Fruit fly (Drosophila melanogaster) whole organism, embryonic: Measurements from ENCODE around the gene Mlp84B.

Source experiments
- Atf6 ChIP-seq: fragments of 200-800 bp; sonication (Bioruptor generic); IDR thresholded peaks from 2 replicates; pipeline ENCODE4 v1.3.6; 2022; ENCODE audit warnings: missing biosample characterization, missing genetic modification characterization
- BEAF-32 ChIP-seq: fragments of 200-800 bp; sonication (Bioruptor generic); optimal IDR thresholded peaks from 3 replicates; lab custom pipeline; 2017; ENCODE audit warnings: missing biosample characterization, missing genetic modification characterization, mild to moderate bottlenecking, moderate library complexity, missing genetic modification reagents
- C15 ChIP-seq: fragments of 200-800 bp; sonication (Bioruptor generic); IDR thresholded peaks from 3 replicates; pipeline ENCODE4 v1.3.6; 2022; ENCODE audit warnings: missing biosample characterization, missing genetic modification characterization
- CG10147 ChIP-seq: fragments of 200-800 bp; sonication (Bioruptor generic); optimal IDR thresholded peaks from 2 replicates; lab custom pipeline; 2019; ENCODE audit warnings: missing biosample characterization, mild to moderate bottlenecking, missing genetic modification characterization, moderate library complexity
- CG1024 ChIP-seq: fragments of 200-800 bp; sonication (Bioruptor generic); IDR thresholded peaks from 2 replicates; pipeline ENCODE4 v1.3.6; 2022; ENCODE audit warnings: missing biosample characterization, missing genetic modification characterization
- CG10431 ChIP-seq: fragments of 200-800 bp; sonication (Bioruptor generic); optimal IDR thresholded peaks from 3 replicates; lab custom pipeline; 2018; ENCODE audit warnings: missing biosample characterization, mild to moderate bottlenecking, missing genetic modification characterization
- CG10462 ChIP-seq: fragments of 200-800 bp; sonication (Bioruptor generic); optimal IDR thresholded peaks from 2 replicates; lab custom pipeline; 2016; ENCODE audit warnings: missing biosample characterization, missing genetic modification characterization
- CG11247 ChIP-seq: fragments of 200-800 bp; sonication (Bioruptor generic); IDR thresholded peaks from 2 replicates; pipeline ENCODE4 v1.3.6; 2022; ENCODE audit warnings: missing biosample characterization, missing genetic modification characterization
- CG12659 ChIP-seq: fragments of 200-800 bp; sonication (Bioruptor generic); optimal IDR thresholded peaks from 3 replicates; lab custom pipeline; 2017; ENCODE audit warnings: mild to moderate bottlenecking, missing biosample characterization, missing genetic modification reagents, missing genetic modification characterization
- CG15696 ChIP-seq: fragments of 200-800 bp; sonication (Bioruptor generic); optimal IDR thresholded peaks from 2 replicates; lab custom pipeline; 2019; ENCODE audit warnings: missing biosample characterization, mild to moderate bottlenecking, missing genetic modification characterization, moderate library complexity
- CG3065 ChIP-seq: fragments of 200-800 bp; sonication (Bioruptor generic); optimal IDR thresholded peaks from 2 replicates; lab custom pipeline; 2016; ENCODE audit warnings: missing biosample characterization, missing genetic modification characterization
- CG31388 ChIP-seq: fragments of 200-800 bp; sonication (Bioruptor generic); optimal IDR thresholded peaks from 2 replicates; lab custom pipeline; 2016; ENCODE audit warnings: missing biosample characterization, missing genetic modification characterization
- CG3163 ChIP-seq: fragments of 200-800 bp; sonication (Bioruptor generic); optimal IDR thresholded peaks from 3 replicates; lab custom pipeline; 2016; ENCODE audit warnings: missing biosample characterization, missing genetic modification characterization
- CG32772 ChIP-seq: fragments of 200-800 bp; sonication (Bioruptor generic); IDR thresholded peaks from 2 replicates; pipeline ENCODE4 v1.3.6; 2022; ENCODE audit warnings: missing biosample characterization, missing genetic modification characterization
- CG3726 ChIP-seq: fragments of 200-800 bp; sonication (Bioruptor generic); IDR thresholded peaks from 3 replicates; pipeline ENCODE4, ENCODE4 v1.3.6; 2022; ENCODE audit warnings: missing biosample characterization, missing genetic modification characterization
- CG4328 ChIP-seq: fragments of 200-800 bp; sonication (Bioruptor generic); optimal IDR thresholded peaks from 3 replicates; lab custom pipeline; 2017; ENCODE audit warnings: missing biosample characterization, missing genetic modification reagents, missing genetic modification characterization
- CG4854 ChIP-seq: fragments of 200-800 bp; sonication (Bioruptor generic); optimal IDR thresholded peaks from 2 replicates; lab custom pipeline; 2016; ENCODE audit warnings: missing biosample characterization, missing genetic modification characterization, inconsistent platforms
- CG5953 ChIP-seq: fragments of 200-800 bp; sonication (Bioruptor generic); IDR thresholded peaks from 2 replicates; pipeline ENCODE4 v1.3.6; 2022; ENCODE audit warnings: missing biosample characterization, missing genetic modification characterization
- CG7745 ChIP-seq: fragments of 200-800 bp; sonication (Bioruptor generic); optimal IDR thresholded peaks from 2 replicates; lab custom pipeline; 2018; ENCODE audit warnings: missing biosample characterization, mild to moderate bottlenecking, missing genetic modification characterization, moderate library complexity
- CTCF ChIP-seq: fragments of 200-800 bp; sonication (Bioruptor generic); optimal IDR thresholded peaks from 2 replicates; lab custom pipeline; 2017; ENCODE audit warnings: missing biosample characterization, mild to moderate bottlenecking, missing genetic modification characterization, moderate library complexity
- CkIIα-i1 ChIP-seq: fragments of 200-800 bp; sonication (Bioruptor generic); IDR thresholded peaks from 2 replicates; pipeline ENCODE4 v1.3.6; 2022; ENCODE audit warnings: missing biosample characterization, missing genetic modification characterization
- Dll ChIP-seq: fragments of 200-800 bp; sonication (Bioruptor generic); IDR thresholded peaks from 4 replicates; pipeline ENCODE4 v1.3.6; 2022; ENCODE audit warnings: missing biosample characterization, missing genetic modification characterization; ENCODE audit not compliant: partially characterized antibody
- Doc2 ChIP-seq: fragments of 200-800 bp; sonication (Bioruptor generic); IDR thresholded peaks from 2 replicates; pipeline ENCODE4 v1.3.6; 2022; ENCODE audit warnings: missing biosample characterization, missing genetic modification characterization
- HLH3B ChIP-seq: fragments of 200-800 bp; sonication (Bioruptor generic); IDR thresholded peaks from 2 replicates; pipeline ENCODE4 v1.3.6; 2022; ENCODE audit warnings: missing biosample characterization, missing genetic modification characterization
- HLH4C ChIP-seq: fragments of 200-800 bp; sonication (Bioruptor generic); IDR thresholded peaks from 3 replicates; pipeline ENCODE4 v1.3.6; 2022; ENCODE audit warnings: missing biosample characterization, missing genetic modification characterization; ENCODE audit not compliant: partially characterized antibody
- Hmx ChIP-seq: fragments of 200-800 bp; sonication (Bioruptor generic); optimal IDR thresholded peaks from 2 replicates; lab custom pipeline; 2016; ENCODE audit warnings: missing biosample characterization, missing genetic modification characterization
- Max ChIP-seq: fragments of 200-800 bp; sonication (Bioruptor generic); optimal IDR thresholded peaks from 2 replicates; lab custom pipeline; 2016; ENCODE audit warnings: missing biosample characterization, mild to moderate bottlenecking, missing genetic modification characterization
- NC2α ChIP-seq: fragments of 200-800 bp; sonication (Bioruptor generic); optimal IDR thresholded peaks from 2 replicates; lab custom pipeline; 2016; ENCODE audit warnings: missing biosample characterization, missing genetic modification characterization
- Nf-YC ChIP-seq: fragments of 200-800 bp; optimal IDR thresholded peaks from 3 replicates; lab custom pipeline; 2019; ENCODE audit warnings: missing biosample characterization, mild to moderate bottlenecking, missing genetic modification characterization, moderate library complexity
- Pdp1 ChIP-seq, 2 experiments: fragments of 200-800 bp; sonication (Bioruptor generic); optimal IDR thresholded peaks; 3 replicates each; lab custom pipeline; 2016; ENCODE audit warnings: missing biosample characterization in 2 of 2, missing genetic modification characterization in 2 of 2, mild to moderate bottlenecking in 1 of 2, moderate library complexity in 1 of 2
- Side ChIP-seq: fragments of 200-800 bp; sonication (Bioruptor generic); optimal IDR thresholded peaks from 2 replicates; lab custom pipeline; 2016; ENCODE audit warnings: missing biosample characterization, missing genetic modification characterization
- Spps ChIP-seq: fragments of 200-800 bp; sonication (Bioruptor generic); optimal IDR thresholded peaks from 2 replicates; lab custom pipeline; 2018; ENCODE audit warnings: missing biosample characterization, mild to moderate bottlenecking, missing genetic modification characterization
- Sry-δ ChIP-seq: fragments of 200-800 bp; sonication (Bioruptor generic); optimal IDR thresholded peaks from 2 replicates; lab custom pipeline; 2016; ENCODE audit warnings: missing biosample characterization, missing genetic modification characterization
- ap ChIP-seq: fragments of 200-800 bp; sonication (Bioruptor generic); IDR thresholded peaks from 2 replicates; pipeline ENCODE4 v1.3.6; 2022; ENCODE audit warnings: missing biosample characterization, missing genetic modification characterization
- bcd ChIP-seq: fragments of 200-800 bp; sonication (Bioruptor generic); optimal IDR thresholded peaks from 2 replicates; lab custom pipeline; 2017; ENCODE audit warnings: missing biosample characterization, mild to moderate bottlenecking, missing genetic modification characterization
- cas ChIP-seq: fragments of 200-800 bp; sonication (Bioruptor generic); IDR thresholded peaks from 2 replicates; pipeline ENCODE4 v1.3.6; 2022; ENCODE audit warnings: missing biosample characterization, missing genetic modification characterization
- emc ChIP-seq: fragments of 200-800 bp; sonication (Bioruptor generic); optimal IDR thresholded peaks from 2 replicates; lab custom pipeline; 2016; ENCODE audit warnings: missing biosample characterization, missing genetic modification characterization
- ind ChIP-seq: fragments of 200-800 bp; sonication (Bioruptor generic); optimal IDR thresholded peaks from 3 replicates; lab custom pipeline; 2016; ENCODE audit warnings: missing biosample characterization, missing genetic modification characterization
- jing ChIP-seq: fragments of 200-800 bp; sonication (Bioruptor generic); optimal IDR thresholded peaks from 2 replicates; lab custom pipeline; 2018; ENCODE audit warnings: missing biosample characterization, mild to moderate bottlenecking, missing genetic modification characterization
- kay ChIP-seq: fragments of 200-800 bp; sonication (Bioruptor generic); optimal IDR thresholded peaks from 2 replicates; lab custom pipeline; 2016; ENCODE audit warnings: missing biosample characterization, missing genetic modification characterization
- knrl ChIP-seq: fragments of 200-800 bp; sonication (Bioruptor generic); IDR thresholded peaks from 3 replicates; pipeline ENCODE4 v1.3.6; 2022; ENCODE audit warnings: missing biosample characterization, missing genetic modification characterization; ENCODE audit not compliant: partially characterized antibody
- nom ChIP-seq: fragments of 200-800 bp; sonication (Bioruptor generic); optimal IDR thresholded peaks from 2 replicates; lab custom pipeline; 2017; ENCODE audit warnings: missing biosample characterization, missing genetic modification characterization, mild to moderate bottlenecking, moderate library complexity, missing genetic modification reagents
- psq ChIP-seq: fragments of 200-800 bp; sonication (Bioruptor generic); optimal IDR thresholded peaks from 2 replicates; lab custom pipeline; 2017; ENCODE audit warnings: missing biosample characterization, missing genetic modification characterization
- scrt ChIP-seq: fragments of 200-800 bp; sonication (Bioruptor generic); optimal IDR thresholded peaks from 2 replicates; lab custom pipeline; 2018; ENCODE audit warnings: missing biosample characterization, mild to moderate bottlenecking, missing genetic modification characterization, moderate library complexity
- sd ChIP-seq: fragments of 200-800 bp; sonication (Bioruptor generic); optimal IDR thresholded peaks from 3 replicates; lab custom pipeline; 2018; ENCODE audit warnings: missing biosample characterization, mild to moderate bottlenecking, missing genetic modification characterization, moderate library complexity
- sens-2 ChIP-seq: fragments of 200-800 bp; sonication (Bioruptor generic); IDR thresholded peaks from 2 replicates; pipeline ENCODE4 v1.3.6; 2022; ENCODE audit warnings: missing biosample characterization, missing genetic modification characterization
- sisA ChIP-seq: fragments of 200-800 bp; sonication (Bioruptor generic); IDR thresholded peaks from 2 replicates; pipeline ENCODE4 v1.3.6; 2022; ENCODE audit warnings: missing biosample characterization, missing genetic modification characterization
- sr ChIP-seq: fragments of 200-800 bp; sonication (Bioruptor generic); IDR thresholded peaks from 3 replicates; pipeline ENCODE4 v1.3.6; 2022; ENCODE audit warnings: missing biosample characterization, missing genetic modification characterization
- tgo ChIP-seq: fragments of 200-800 bp; sonication (Bioruptor generic); IDR thresholded peaks from 3 replicates; pipeline ENCODE4 v1.3.6; 2022; ENCODE audit warnings: missing biosample characterization, missing genetic modification characterization
- vvl ChIP-seq: fragments of 200-800 bp; sonication (Bioruptor generic); IDR thresholded peaks from 2 replicates; pipeline ENCODE4 v1.3.6; 2022; ENCODE audit warnings: missing biosample characterization, missing genetic modification characterization
- yki ChIP-seq: fragments of >200 bp; optimal IDR thresholded peaks from 3 replicates; lab custom pipeline; 2018

Mlp84B gene

DNA sequence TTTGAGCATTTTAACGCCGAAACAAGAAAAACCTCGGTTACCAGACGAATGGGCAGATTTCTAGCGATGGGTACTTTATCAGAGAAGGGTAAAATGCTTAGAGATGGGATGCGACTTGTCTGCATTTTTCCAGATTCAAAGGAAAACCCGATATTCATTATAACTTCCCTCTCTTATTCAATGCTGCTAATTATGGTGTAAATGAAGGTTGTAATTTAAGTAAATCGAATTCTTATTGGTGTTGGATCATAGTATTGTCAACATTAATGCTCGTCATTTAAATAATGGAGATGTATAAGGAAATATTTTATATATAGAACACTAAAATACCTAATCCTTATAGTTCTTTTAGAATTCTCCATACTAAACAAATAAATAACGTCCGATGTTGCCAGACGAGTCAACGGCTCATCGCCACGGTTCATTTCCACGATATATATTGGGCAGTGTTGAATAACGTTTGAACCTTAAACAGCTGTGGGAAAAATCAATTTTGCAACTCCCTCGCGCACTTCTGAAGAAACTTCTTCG is 6.6 kb upstream of the Mlp84B start, which contains the start of the genes Alh and CG10098 (continued):
- TF ChIP-seq HLH3B (GFP tag; lab: Robert Waterston, UW) (peak; percentile 70), CG7745 (tag; lab: Kevin White, UChicago) (no peak), cas (no peak), Doc2 (no peak), nom (GFP tag; lab: Kevin White, UChicago) (no peak), scrt (GFP tag; lab: Kevin White, UChicago) (no peak), CG10431 (GFP tag; lab: Kevin White, UChicago) (peak; percentile 64), jing (GFP tag; lab: Kevin White, UChicago) (peak; percentile 59), CG10462 (GFP tag; lab: Kevin White, UChicago) (peak; percentile 71), vvl (GFP tag; lab: Robert Waterston, UW) (peak; percentile 73; the same call in 1 of the 2 replicates), sens-2 (GFP tag; lab: Robert Waterston, UW) (peak; percentile 59; the same call in 1 of the 2 replicates), CkIIα-i1 (no peak), CG3065 (GFP tag; lab: Kevin White, UChicago) (peak; percentile 48), sd (tag; lab: Kevin White, UChicago) (no peak), bcd (GFP tag; lab: Kevin White, UChicago) (peak; percentile 79), CG11247 (peak; percentile 76), CG12659 (peak; percentile 86), Pdp1 (GFP tag; optimal IDR thresholded peaks at IDR 0.05; lab: Kevin White, UChicago) (peak; percentile 83 to 91), kay (peak; percentile 73), NC2α (GFP tag; lab: Kevin White, UChicago) (peak; percentile 82), Max (GFP tag; lab: Kevin White, UChicago) (peak; percentile 79), Spps (tag; lab: Kevin White, UChicago) (peak; percentile 34), CG3163 (GFP tag; lab: Kevin White, UChicago) (peak; percentile 41), tgo (GFP tag; lab: Robert Waterston, UW) (peak; percentile 78), CG3726 (GFP tag; lab: Robert Waterston, UW) (peak; percentile 69; the same call in 2 of the 3 replicates), CG4854 (GFP tag; lab: Kevin White, UChicago) (peak; percentile 69), Hmx (GFP tag; lab: Kevin White, UChicago) (peak; percentile 75), CTCF (GFP tag; lab: Kevin White, UChicago) (no peak), psq (GFP tag; lab: Kevin White, UChicago) (peak; percentile 41), ap (no peak; the same call in 1 of the 2 replicates), yki (lab: Kevin White, UChicago) (no peak), CG10147 (peak; percentile 75), CG32772 (GFP tag; lab: Robert Waterston, UW) (peak; percentile 76), Nf-YC (peak; percentile 75), CG4328 (GFP tag; lab: Kevin White, UChicago) (peak; percentile 78), sr (GFP tag; lab: Robert Waterston, UW) (no peak; the same call in 2 of the 3 replicates), CG31388 (GFP tag; lab: Kevin White, UChicago) (peak; percentile 61), Sry-δ (GFP tag; lab: Kevin White, UChicago) (peak; percentile 99), Side (GFP tag; lab: Kevin White, UChicago) (peak; percentile 74), HLH4C (GFP tag; lab: Robert Waterston, UW) (peak; percentile 70), sisA (GFP tag; lab: Robert Waterston, UW) (peak; percentile 85), Atf6 (GFP tag; lab: Robert Waterston, UW) (peak; percentile 72), ind (GFP tag; lab: Kevin White, UChicago) (peak; percentile 92), C15 (0 out of 3 replicates have a peak, but pooled peaks have one; percentile 50), CG5953 (GFP tag; lab: Robert Waterston, UW) (no peak), BEAF-32 (GFP tag; lab: Kevin White, UChicago) (peak; percentile 96), emc (GFP tag; lab: Kevin White, UChicago) (peak; percentile 69), knrl (peak; percentile 87; the same call in 2 of the 3 replicates), Dll (GFP tag; lab: Robert Waterston, UW) (peak; percentile 85), CG15696 (tag; lab: Kevin White, UChicago) (peak; percentile 87), CG1024 (GFP tag; lab: Robert Waterston, UW) (peak; percentile 69)
